Worm (Caenorhabditis elegans): Measurements from ENCODE around the gene H40L08.9.

H40L08.9 gene

DNA sequence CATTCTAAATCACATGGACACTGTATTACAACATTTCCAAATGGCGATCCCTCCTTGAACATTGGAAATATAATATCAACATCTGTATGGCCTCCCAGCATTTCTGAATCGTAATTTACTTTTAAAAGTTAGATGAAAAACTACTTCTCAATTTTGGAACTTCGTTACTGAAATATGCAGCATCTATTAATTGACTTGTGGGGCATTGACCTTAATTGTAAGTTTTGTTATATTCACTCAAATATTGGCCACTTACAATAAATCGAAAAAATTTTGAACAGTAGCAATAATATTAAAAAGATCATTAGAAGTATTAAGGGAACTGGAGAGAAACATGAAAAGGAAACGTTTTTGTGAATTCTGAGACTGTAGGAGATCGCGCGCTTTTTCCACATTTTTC, 7.0 kb downstream of the H40L08.9 start, which contains the start of gene mam-6:
mam-6 (minus strand) TSS at position 101 of the 400 bp plus-strand sequence.
- TF ChIP-seq egrh-3 (GFP tag; IDR thresholded peaks at IDR 0.05) (no peak), snpc-1.3 (tag; optimal IDR thresholded peaks at IDR 0.05; ENCODE audit: insufficient read depth) (no peak), snpc-4 (GFP tag; optimal IDR thresholded peaks at IDR 0.05) (no peak), snpc-4 (tag; optimal IDR thresholded peaks at IDR 0.05) (no peak), ztf-26 (tag; optimal IDR thresholded peaks at IDR 0.05) (no peak), F52B5.7 (tag; optimal IDR thresholded peaks at IDR 0.05) (no peak), sptf-2 (GFP tag; optimal IDR thresholded peaks at IDR 0.05) (no peak), tbx-9 (tag; optimal IDR thresholded peaks at IDR 0.05; ENCODE audit: borderline replicate concordance) (no peak), nfyb-1 (GFP tag; IDR thresholded peaks at IDR 0.05) (no peak), lin-40 (tag; optimal IDR thresholded peaks at IDR 0.05) (no peak), bed-2 (GFP tag; IDR thresholded peaks at IDR 0.05) (no peak), chd-7 (tag; optimal IDR thresholded peaks at IDR 0.05) (no peak), xnd-1 (tag; optimal IDR thresholded peaks at IDR 0.05) (no peak), unc-62 (GFP tag; optimal IDR thresholded peaks at IDR 0.05) (no peak), hlh-26 (GFP tag; conservative IDR thresholded peaks at IDR 0.05) (no peak), efl-1 (GFP tag; optimal IDR thresholded peaks at IDR 0.05) (no peak), T07F8.4 (tag; optimal IDR thresholded peaks at IDR 0.05) (no peak)

DNA sequence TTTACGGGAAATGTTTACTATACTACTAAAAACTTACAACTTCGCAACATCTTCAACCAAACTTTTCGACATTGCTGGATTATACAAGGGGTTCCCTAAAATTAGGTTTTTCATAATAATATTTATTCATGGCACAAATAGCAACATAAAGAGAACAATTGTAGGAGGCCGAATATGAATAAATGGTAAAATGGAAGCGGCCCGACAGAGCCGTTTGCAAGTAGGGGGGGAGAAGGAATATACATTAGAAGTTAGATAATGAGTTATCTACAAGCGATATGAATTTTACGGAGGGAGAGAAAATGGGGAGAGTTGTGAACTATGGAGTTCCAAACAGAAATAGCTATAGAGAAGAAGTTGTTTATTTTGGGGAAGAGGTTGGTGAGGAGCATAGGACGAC, 16.0 kb downstream of the H40L08.9 start, which contains the start of gene fbxa-96:
fbxa-96 (minus strand) TSS at position 101 of the 400 bp plus-strand sequence.
- no peak for TF ChIP-seq ztf-28 (GFP tag; IDR thresholded peaks at IDR 0.05)
- no peak for TF ChIP-seq K11D2.4 (GFP tag; IDR thresholded peaks at IDR 0.05)

ce11 chrX:15057900-15058299, 18.4 kb downstream of the H40L08.9 start:
- TF ChIP-seq B0035.1 (tag; optimal IDR thresholded peaks at IDR 0.05) (no peak), ztf-22 (GFP tag; optimal IDR thresholded peaks at IDR 0.05) (no peak), him-1 (tag; optimal IDR thresholded peaks at IDR 0.05) (no peak), ccch-3 (GFP tag; optimal IDR thresholded peaks at IDR 0.05) (no peak), rpc-1 (optimal IDR thresholded peaks at IDR 0.05) (no peak), rpc-1 (tag; optimal IDR thresholded peaks at IDR 0.05) (no peak), dpl-1 (GFP tag; optimal IDR thresholded peaks at IDR 0.05) (no peak), hlh-12 (tag; optimal IDR thresholded peaks at IDR 0.05) (no peak), mxl-1 (tag; optimal IDR thresholded peaks at IDR 0.05) (no peak), sea-2 (GFP tag; IDR thresholded peaks at IDR 0.05) (no peak), F39B2.1 (GFP tag; IDR thresholded peaks at IDR 0.05) (no peak)

- TF ChIP-seq nfyb-1 (GFP tag; IDR thresholded peaks at IDR 0.05) (no peak), tbp1 (GFP tag; optimal IDR thresholded peaks at IDR 0.05) (no peak), snpc-1.3 (tag; optimal IDR thresholded peaks at IDR 0.05; ENCODE audit: insufficient read depth) (no peak), sdz-38 (tag; optimal IDR thresholded peaks at IDR 0.05) (no peak), zim-3 (tag; optimal IDR thresholded peaks at IDR 0.05) (no peak), B0336.3 (GFP tag; IDR thresholded peaks at IDR 0.05) (no peak), akir-1 (GFP tag; optimal IDR thresholded peaks at IDR 0.05) (no peak), dpl-1 (GFP tag; optimal IDR thresholded peaks at IDR 0.05) (no peak), C17E4.6 (GFP tag; IDR thresholded peaks at IDR 0.05) (no peak), F23B12.7 (tag; optimal IDR thresholded peaks at IDR 0.05; ENCODE audit: insufficient read depth) (no peak), ceh-100 (GFP tag; IDR thresholded peaks at IDR 0.05) (no peak), F57A8.1 (GFP tag; optimal IDR thresholded peaks at IDR 0.05) (no peak), gei-17 (GFP tag; optimal IDR thresholded peaks at IDR 0.05) (no peak), C06A6.2 (GFP tag; conservative IDR thresholded peaks at IDR 0.05) (no peak), athp-1 (tag; optimal IDR thresholded peaks at IDR 0.05) (no peak), madf-8 (GFP tag; conservative IDR thresholded peaks at IDR 0.05) (no peak)
These were observed 19.5 kb downstream of the H40L08.9 start, which contains the start of gene H03G16.5 for ce11 chrX:15056737-15057136. Gene H03G16.5, minus strand, starts transcription at chrX:15056837.

Data from whole organism, young adult.